Fruit fly (Drosophila melanogaster): Measurements from ENCODE around the gene CG11560.

- TF ChIP-seq h (optimal IDR thresholded peaks at IDR 0.05): no peak
- TF ChIP-seq psq (optimal IDR thresholded peaks at IDR 0.05): no peak
- TF ChIP-seq Myc (optimal IDR thresholded peaks at IDR 0.05): no peak
- no peak for TF ChIP-seq insv (optimal IDR thresholded peaks at IDR 0.05)
- no peak for TF ChIP-seq Sin3A (optimal IDR thresholded peaks at IDR 0.05)
These were observed 4.7 kb upstream of the CG11560 start for dm6 chr3L:12115103-12115502.

Measured in Kc167 (cell line).